Fruit fly (Drosophila melanogaster): Measurements from ENCODE around the gene Mf.

dm6 chr3R:15222973-15223372, 41.7 kb upstream of the Mf start, which contains the start of gene Polr2G:
- no peak for TF ChIP-seq pad (GFP tag; optimal IDR thresholded peaks at IDR 0.05)
- no peak for TF ChIP-seq ovo (GFP tag; optimal IDR thresholded peaks at IDR 0.05)
- peak; percentile 30 for TF ChIP-seq bab1 (GFP tag; optimal IDR thresholded peaks at IDR 0.05)
- TF ChIP-seq Clk (GFP tag; optimal IDR thresholded peaks at IDR 0.05) = no peak
- TF ChIP-seq CG7045 (GFP tag; optimal IDR thresholded peaks at IDR 0.05) = no peak
- TF ChIP-seq CG11617 (GFP tag; optimal IDR thresholded peaks at IDR 0.05) = no peak
- TF ChIP-seq CG5204 (GFP tag; optimal IDR thresholded peaks at IDR 0.05) = no peak
- no peak for TF ChIP-seq kay (GFP tag; ENCODE audit: borderline replicate concordance)
- no peak for TF ChIP-seq cnc (optimal IDR thresholded peaks at IDR 0.05)
- no peak for TF ChIP-seq tj (GFP tag; optimal IDR thresholded peaks at IDR 0.05)
- no peak for TF ChIP-seq CG33017 (tag; optimal IDR thresholded peaks at IDR 0.05)
